Worm (Caenorhabditis elegans) whole organism, young adult: ENCODE results near the gene skih-2.

ENCODE experiments used
- B0035.1 ChIP-seq: sonication (generic microtip); optimal IDR thresholded peaks from 2 replicates; lab custom pipeline; 2016; ENCODE audit warnings: missing genetic modification characterization, mild to moderate bottlenecking, missing compliant biosample characterization, missing genotype, missing genetic modification reagents
- C06A6.2 ChIP-seq: fragments of 200-800 bp; sonication (Bioruptor generic); conservative IDR thresholded peaks from 2 replicates; pipeline ENCODE4 v1.3.6; 2022; ENCODE audit warnings: missing genetic modification characterization, missing compliant biosample characterization
- D2030.7 ChIP-seq: fragments of 200-800 bp; sonication (Bioruptor generic); IDR thresholded peaks from 2 replicates; pipeline ENCODE4 v1.3.6; 2022; ENCODE audit warnings: missing genetic modification reagents, missing genetic modification characterization, missing compliant biosample characterization
- F22D6.2 ChIP-seq: sonication (generic microtip); optimal IDR thresholded peaks from 2 replicates; lab custom pipeline; 2016; ENCODE audit warnings: mild to moderate bottlenecking, missing genetic modification characterization, missing compliant biosample characterization
- K11D2.4 ChIP-seq: fragments of 200-800 bp; sonication (Bioruptor generic); IDR thresholded peaks from 2 replicates; pipeline ENCODE4 v1.3.6; 2022; ENCODE audit warnings: missing genetic modification reagents, missing genetic modification characterization, missing compliant biosample characterization
- Y53G8AR.9 ChIP-seq: fragments of 200-800 bp; sonication (Bioruptor generic); conservative IDR thresholded peaks from 2 replicates; pipeline ENCODE4 v1.3.6; 2022; ENCODE audit warnings: missing genetic modification reagents, missing genetic modification characterization, missing compliant biosample characterization
- Y67H2A.10 ChIP-seq: fragments of 200-800 bp; sonication (Bioruptor generic); conservative IDR thresholded peaks from 2 replicates; pipeline ENCODE4 v1.3.6; 2022; ENCODE audit warnings: missing genetic modification reagents, missing genetic modification characterization, missing compliant biosample characterization
- Y95B8A.8 ChIP-seq: fragments of 200-800 bp; sonication (Bioruptor generic); IDR thresholded peaks from 2 replicates; pipeline ENCODE4 v1.3.6; 2022; ENCODE audit warnings: missing genetic modification reagents, missing genetic modification characterization, missing compliant biosample characterization
- ZK185.1 ChIP-seq: sonication (generic microtip); optimal IDR thresholded peaks from 2 replicates; lab custom pipeline; 2016; ENCODE audit warnings: mild to moderate bottlenecking, missing genetic modification characterization, missing compliant biosample characterization; ENCODE audit not compliant: poor library complexity, severe bottlenecking
- aptf-2 ChIP-seq: fragments of 200-800 bp; sonication (Bioruptor generic); conservative IDR thresholded peaks from 2 replicates; pipeline ENCODE4 v1.3.6; 2022; ENCODE audit warnings: missing genetic modification reagents, missing genetic modification characterization, missing compliant biosample characterization
- atf-7 ChIP-seq: sonication (generic microtip); optimal IDR thresholded peaks from 2 replicates; lab custom pipeline; 2017; ENCODE audit warnings: mild to moderate bottlenecking, missing genetic modification characterization, missing compliant biosample characterization
- attf-6 ChIP-seq: fragments of 200-800 bp; sonication (Bioruptor generic); IDR thresholded peaks from 2 replicates; pipeline ENCODE4 v1.3.6; 2022; ENCODE audit warnings: missing genetic modification reagents, missing genetic modification characterization, missing compliant biosample characterization
- ceh-100 ChIP-seq: fragments of 200-800 bp; sonication (Bioruptor generic); IDR thresholded peaks from 2 replicates; pipeline ENCODE4 v1.3.6; 2022; ENCODE audit warnings: missing genetic modification reagents, missing genetic modification characterization, missing compliant biosample characterization
- ceh-27 ChIP-seq: fragments of 200-800 bp; sonication (Bioruptor generic); optimal IDR thresholded peaks from 2 replicates; lab custom pipeline; 2018; ENCODE audit warnings: mild to moderate bottlenecking, missing genetic modification characterization, moderate library complexity, missing compliant biosample characterization
- die-1 ChIP-seq: sonication (generic microtip); optimal IDR thresholded peaks from 2 replicates; lab custom pipeline; 2016; ENCODE audit warnings: missing genotype, mild to moderate bottlenecking, missing genetic modification characterization, missing compliant biosample characterization
- dox-1 ChIP-seq: fragments of 200-800 bp; sonication (Bioruptor generic); IDR thresholded peaks from 2 replicates; pipeline ENCODE4 v1.3.6; 2022; ENCODE audit warnings: missing genetic modification reagents, missing genetic modification characterization, missing compliant biosample characterization
- efl-1 ChIP-seq: fragments of 150-350 bp; optimal IDR thresholded peaks from 2 replicates; lab custom pipeline; 2014; ENCODE audit warnings: missing biosample characterization, missing genetic modification reagents, missing genetic modification characterization
- egl-44 ChIP-seq: fragments of 200-800 bp; sonication (Bioruptor generic); IDR thresholded peaks from 2 replicates; pipeline ENCODE4 v1.3.6; 2022; ENCODE audit warnings: missing genetic modification reagents, missing genetic modification characterization, missing compliant biosample characterization
- egrh-3 ChIP-seq: fragments of 200-800 bp; sonication (Bioruptor generic); IDR thresholded peaks from 2 replicates; pipeline ENCODE4 v1.3.6; 2022; ENCODE audit warnings: missing genetic modification reagents, missing genetic modification characterization, missing compliant biosample characterization
- ekl-4 ChIP-seq: fragments of 200-800 bp; sonication (Bioruptor generic); IDR thresholded peaks from 2 replicates; pipeline ENCODE4 v1.3.6; 2022; ENCODE audit warnings: missing genetic modification reagents, missing genetic modification characterization, missing compliant biosample characterization
- fkh-3 ChIP-seq: sonication (generic microtip); optimal IDR thresholded peaks from 2 replicates; lab custom pipeline; 2016; ENCODE audit warnings: mild to moderate bottlenecking, missing genetic modification characterization, missing compliant biosample characterization
- gei-17 ChIP-seq: fragments of 200-800 bp; sonication (Bioruptor generic); optimal IDR thresholded peaks from 2 replicates; lab custom pipeline; 2018; ENCODE audit warnings: mild to moderate bottlenecking, missing genetic modification characterization, missing compliant biosample characterization
- hmg-1.2 ChIP-seq: fragments of 200-800 bp; sonication (Bioruptor generic); IDR thresholded peaks from 2 replicates; pipeline ENCODE4 v1.3.6; 2022; ENCODE audit warnings: missing genetic modification reagents, missing genetic modification characterization, missing compliant biosample characterization
- hmg-20 ChIP-seq: fragments of 200-800 bp; sonication (Bioruptor generic); IDR thresholded peaks from 2 replicates; pipeline ENCODE4 v1.3.6; 2022; ENCODE audit warnings: missing genetic modification reagents, missing genetic modification characterization, missing compliant biosample characterization
- hsf-1 ChIP-seq: fragments of 200-800 bp; sonication (Bioruptor generic); IDR thresholded peaks from 2 replicates; pipeline ENCODE4 v1.3.6; 2022; ENCODE audit warnings: missing genetic modification reagents, missing genetic modification characterization, missing compliant biosample characterization
- lag-1 ChIP-seq: fragments of 200-800 bp; sonication (Bioruptor generic); IDR thresholded peaks from 2 replicates; pipeline ENCODE4 v1.3.6; 2022; ENCODE audit warnings: missing genetic modification reagents, missing genetic modification characterization, missing compliant biosample characterization
- lin-35 ChIP-seq, 3 experiments: fragments of 150-350 bp in 2 of 3; sonication (generic microtip) in 1 of 3; optimal IDR thresholded peaks; 2 replicates each; lab custom pipeline; 2014 to 2018; ENCODE audit warnings: missing biosample characterization in 3 of 3, missing genetic modification characterization in 3 of 3, missing genetic modification reagents in 3 of 3
- lsl-1 ChIP-seq: fragments of 200-800 bp; sonication (Bioruptor generic); optimal IDR thresholded peaks from 2 replicates; lab custom pipeline; 2018; ENCODE audit warnings: mild to moderate bottlenecking, missing genetic modification characterization, moderate library complexity, missing compliant biosample characterization
- lsy-27 ChIP-seq: sonication (generic microtip); optimal IDR thresholded peaks from 2 replicates; lab custom pipeline; 2017; ENCODE audit warnings: missing genetic modification characterization, mild to moderate bottlenecking, missing compliant biosample characterization, antibody characterized with exemption, missing genotype, borderline replicate concordance; ENCODE audit not compliant: insufficient read depth
- madf-3 ChIP-seq: fragments of 200-800 bp; sonication (Bioruptor generic); IDR thresholded peaks from 2 replicates; pipeline ENCODE4 v1.3.6; 2022; ENCODE audit warnings: missing genetic modification reagents, missing genetic modification characterization, missing compliant biosample characterization
- madf-8 ChIP-seq: fragments of 200-800 bp; sonication (Bioruptor generic); conservative IDR thresholded peaks from 2 replicates; pipeline ENCODE4 v1.3.6; 2022; ENCODE audit warnings: missing genetic modification reagents, missing genetic modification characterization, missing compliant biosample characterization
- mel-28 ChIP-seq: sonication (generic microtip); optimal IDR thresholded peaks from 2 replicates; lab custom pipeline; 2016; ENCODE audit warnings: borderline replicate concordance, mild to moderate bottlenecking, missing genetic modification characterization, missing compliant biosample characterization
- nhr-80 ChIP-seq: sonication (generic microtip); optimal IDR thresholded peaks from 2 replicates; lab custom pipeline; 2016; ENCODE audit warnings: missing genetic modification characterization, missing compliant biosample characterization
- rpc-1 ChIP-seq, 2 experiments: fragments of 150-350 bp in 1 of 2; sonication (generic microtip) in 1 of 2; optimal IDR thresholded peaks; 2 replicates each; lab custom pipeline; 2014 to 2018; ENCODE audit warnings: missing biosample characterization in 1 of 2, missing genetic modification characterization in 1 of 2, missing genetic modification reagents in 1 of 2, missing genotype in 1 of 2
- snpc-3.4 ChIP-seq: sonication (generic microtip); optimal IDR thresholded peaks from 2 replicates; lab custom pipeline; 2017; ENCODE audit warnings: missing genetic modification characterization, mild to moderate bottlenecking, missing compliant biosample characterization, antibody characterized with exemption, moderate library complexity, missing genotype, missing genetic modification reagents
- snpc-4 ChIP-seq, 5 experiments: fragments of 150-350 bp in 1 of 5; sonication (generic microtip) in 4 of 5; optimal IDR thresholded peaks; 2 replicates each; lab custom pipeline; 2014 to 2018; ENCODE audit warnings: missing genetic modification characterization in 5 of 5, missing biosample characterization in 3 of 5, antibody characterized with exemption in 2 of 5, mild to moderate bottlenecking in 2 of 5, missing compliant biosample characterization in 2 of 5, missing genotype in 2 of 5, moderate library complexity in 2 of 5, missing genetic modification reagents in 1 of 5
- tbp1 ChIP-seq: fragments of 200-800 bp; sonication (Bioruptor generic); optimal IDR thresholded peaks from 2 replicates; lab custom pipeline; 2018; ENCODE audit warnings: mild to moderate bottlenecking, missing genetic modification characterization, missing compliant biosample characterization
- tlf-1 ChIP-seq: fragments of 200-800 bp; sonication (Bioruptor generic); optimal IDR thresholded peaks from 2 replicates; lab custom pipeline; 2018; ENCODE audit warnings: mild to moderate bottlenecking, missing genetic modification characterization, missing compliant biosample characterization
- ztf-22 ChIP-seq: fragments of 200-800 bp; sonication (Bioruptor generic); optimal IDR thresholded peaks from 2 replicates; lab custom pipeline; 2018; ENCODE audit warnings: mild to moderate bottlenecking, missing genetic modification characterization, moderate library complexity, missing compliant biosample characterization

Gene skih-2

DNA sequence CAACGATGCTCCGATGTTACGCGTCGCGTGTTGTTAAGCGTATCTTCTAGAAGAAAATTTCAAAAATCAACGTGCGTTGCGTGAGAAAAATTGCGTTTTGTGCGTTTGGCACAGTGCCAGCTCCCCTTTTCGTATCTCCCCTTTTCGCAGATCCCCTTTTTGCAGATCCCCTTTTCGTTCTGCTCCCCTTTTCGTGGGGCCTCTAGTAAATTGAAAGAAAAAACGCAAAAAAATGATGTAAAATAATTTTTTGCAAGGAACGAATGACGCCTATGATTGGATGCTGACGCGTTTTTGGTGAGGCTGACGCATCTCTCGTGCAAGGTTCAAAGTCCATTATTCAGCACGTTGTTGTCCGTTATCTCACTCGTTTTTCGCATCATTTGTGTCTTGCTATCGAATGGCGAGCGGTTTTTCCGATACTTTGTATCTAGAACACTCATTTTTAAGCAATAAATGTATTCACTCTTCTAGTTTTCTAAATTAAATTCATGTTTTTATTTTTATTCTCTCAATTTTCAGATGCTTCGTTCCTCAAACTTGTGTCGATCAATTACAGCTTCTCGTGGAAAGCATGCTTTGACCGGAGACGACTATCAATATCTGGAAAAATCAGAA is 37.1 kb upstream of the skih-2 start, which contains the start of gene cpt-2 (continued):
- TF ChIP-seq madf-3 (GFP tag; lab: Robert Waterston, UW), result peak; percentile 90
- peak; percentile 67 for TF ChIP-seq tbp1 (GFP tag; lab: Kevin White, UChicago)
- TF ChIP-seq F22D6.2 (tag; lab: Kevin White, UChicago), result peak; percentile 35
- TF ChIP-seq tlf-1, result peak; percentile 71
- TF ChIP-seq D2030.7 (GFP tag; lab: Robert Waterston, UW), result peak; percentile 95
- TF ChIP-seq aptf-2 (GFP tag; lab: Robert Waterston, UW), result 0 out of 2 replicates have a peak, but pooled peaks have one; percentile 38
- peak; percentile 92 for TF ChIP-seq ZK185.1
- peak; percentile 65 for TF ChIP-seq C06A6.2 (GFP tag; lab: Robert Waterston, UW)
- peak; percentile 98 for TF ChIP-seq ceh-100
- peak; percentile 73 for TF ChIP-seq atf-7
- TF ChIP-seq ztf-22 (GFP tag; lab: Kevin White, UChicago), result peak; percentile 16
- TF ChIP-seq efl-1 (GFP tag; lab: Kevin White, UChicago), result peak; percentile 12
- TF ChIP-seq egl-44, result peak; percentile 92
- TF ChIP-seq hmg-20, result peak; percentile 84; the same call in 1 of the 2 replicates
- peak; percentile 87 for TF ChIP-seq hsf-1 (GFP tag; lab: Robert Waterston, UW)
- peak; percentile 65 for TF ChIP-seq hmg-1.2 (GFP tag; lab: Robert Waterston, UW)
- TF ChIP-seq madf-8, result peak; percentile 63
- peak; percentile 43; the same call in 1 of the 2 replicates for TF ChIP-seq Y67H2A.10 (GFP tag; lab: Robert Waterston, UW)
- TF ChIP-seq lin-35 (GFP tag; optimal IDR thresholded peaks at IDR 0.05; lab: Kevin White, UChicago), result peak in 1 of 3 experiments; percentile 84
- peak; percentile 86; the same call in 1 of the 2 replicates for TF ChIP-seq ekl-4 (GFP tag; lab: Robert Waterston, UW)
- TF ChIP-seq attf-6, result peak; percentile 53; the same call in 1 of the 2 replicates
- TF ChIP-seq Y95B8A.8 (GFP tag; lab: Robert Waterston, UW), result peak; percentile 79; the same call in 1 of the 2 replicates
- TF ChIP-seq lsl-1 (GFP tag; lab: Kevin White, UChicago), result peak; percentile 62

DNA sequence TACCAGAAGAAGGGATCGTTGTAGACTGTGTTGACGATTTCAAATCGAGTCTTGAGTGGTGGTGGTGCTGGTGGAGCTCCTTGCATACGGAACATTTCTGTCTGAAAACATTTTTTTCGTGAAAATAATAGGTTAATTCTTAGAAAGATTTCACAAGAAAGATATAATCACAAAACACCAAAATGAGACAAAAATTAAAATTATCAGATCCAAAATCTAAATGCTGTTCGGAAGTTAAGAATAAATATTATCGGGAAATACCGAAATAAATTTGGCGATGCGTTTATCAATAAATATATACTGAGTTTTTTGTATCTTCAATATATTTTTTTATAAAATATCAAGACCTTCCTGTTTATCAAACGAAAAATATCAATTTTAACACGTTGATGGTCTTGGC is 36.3 kb upstream of the skih-2 start, which contains the start of gene C08F8.9:
TSS of gene C08F8.9 (minus strand) at position 101 of the 400 bp plus-strand sequence.
- no peak for TF ChIP-seq madf-8
- no peak for TF ChIP-seq fkh-3
- TF ChIP-seq snpc-3.4 (tag; lab: Kevin White, UChicago), result no peak
- TF ChIP-seq egrh-3 (GFP tag; lab: Robert Waterston, UW), result no peak
- TF ChIP-seq nhr-80 (tag; lab: Kevin White, UChicago), result no peak
- no peak for TF ChIP-seq K11D2.4 (GFP tag; lab: Robert Waterston, UW)
- TF ChIP-seq tbp1 (GFP tag; lab: Kevin White, UChicago), result no peak
- no peak for TF ChIP-seq ceh-27 (GFP tag; lab: Kevin White, UChicago)
- TF ChIP-seq die-1, result no peak
- no peak for TF ChIP-seq lsy-27 (tag; lab: Kevin White, UChicago)
- TF ChIP-seq dox-1 (GFP tag; lab: Robert Waterston, UW), result no peak
- TF ChIP-seq snpc-4 (GFP tag; optimal IDR thresholded peaks at IDR 0.05; lab: Kevin White, UChicago), result no peak
- no peak for TF ChIP-seq snpc-4 (tag; optimal IDR thresholded peaks at IDR 0.05; lab: Kevin White, UChicago)
- no peak for TF ChIP-seq lag-1 (GFP tag; lab: Robert Waterston, UW)
- TF ChIP-seq ceh-100, result no peak
- no peak for TF ChIP-seq B0035.1 (tag; lab: Kevin White, UChicago)
- TF ChIP-seq rpc-1 (optimal IDR thresholded peaks at IDR 0.05; lab: Kevin White, UChicago), result no peak
- no peak for TF ChIP-seq rpc-1 (tag; optimal IDR thresholded peaks at IDR 0.05; lab: Kevin White, UChicago)
- no peak for TF ChIP-seq Y53G8AR.9 (GFP tag; lab: Robert Waterston, UW)
- no peak for TF ChIP-seq gei-17 (GFP tag; lab: Kevin White, UChicago)
- no peak for TF ChIP-seq mel-28 (tag; lab: Kevin White, UChicago)
- TF ChIP-seq ekl-4 (GFP tag; lab: Robert Waterston, UW), result no peak
